Worm (Caenorhabditis elegans) whole organism, L4 larva: ENCODE results near the gene dpy-23.

Experiments
- ZK546.5 ChIP-seq, 2 experiments: sonication (generic microtip); optimal IDR thresholded peaks; 2 replicates each; lab custom pipeline; 2017; ENCODE audit warnings: missing biosample characterization in 2 of 2, missing genetic modification characterization in 2 of 2
- aha-1 ChIP-seq: fragments of 150-350 bp; peaks from one replicate; lab custom pipeline; 2014; ENCODE audit warnings: missing biosample characterization, missing genetic modification characterization
- aly-2 ChIP-seq: sonication (generic microtip); optimal IDR thresholded peaks from 2 replicates; lab custom pipeline; 2018; ENCODE audit warnings: missing biosample characterization, missing genetic modification characterization
- gei-8 ChIP-seq: fragments of 200-800 bp; sonication (Bioruptor generic); optimal IDR thresholded peaks from 2 replicates; lab custom pipeline; 2018; ENCODE audit warnings: mild to moderate bottlenecking, missing genetic modification characterization, missing compliant biosample characterization
- hlh-11 ChIP-seq: fragments of 200-800 bp; sonication (Bioruptor generic); optimal IDR thresholded peaks from 2 replicates; lab custom pipeline; 2018; ENCODE audit warnings: mild to moderate bottlenecking, missing genetic modification characterization, missing compliant biosample characterization
- nhr-11 ChIP-seq: fragments of 150-350 bp; optimal IDR thresholded peaks from 2 replicates; lab custom pipeline; 2014; ENCODE audit warnings: missing biosample characterization, missing genetic modification characterization
- nhr-76 ChIP-seq: fragments of 150-350 bp; optimal IDR thresholded peaks from 2 replicates; lab custom pipeline; 2014; ENCODE audit warnings: missing biosample characterization, missing genetic modification characterization
- skn-1 ChIP-seq: fragments of 150-350 bp; optimal IDR thresholded peaks from 2 replicates; lab custom pipeline; 2014; ENCODE audit warnings: missing biosample characterization, missing genetic modification characterization
- unc-62 ChIP-seq, 3 experiments: fragments of 150-350 bp in 1 of 3; sonication (generic microtip); optimal IDR thresholded peaks in 2 of 3; peaks in 1 of 3; 1 replicate in 1 of 3; 2 replicates in 2 of 3; lab custom pipeline; 2014 to 2017; ENCODE audit warnings: missing biosample characterization in 3 of 3, missing genetic modification characterization in 3 of 3, missing genetic modification reagents in 3 of 3, missing genotype in 1 of 3

DNA sequence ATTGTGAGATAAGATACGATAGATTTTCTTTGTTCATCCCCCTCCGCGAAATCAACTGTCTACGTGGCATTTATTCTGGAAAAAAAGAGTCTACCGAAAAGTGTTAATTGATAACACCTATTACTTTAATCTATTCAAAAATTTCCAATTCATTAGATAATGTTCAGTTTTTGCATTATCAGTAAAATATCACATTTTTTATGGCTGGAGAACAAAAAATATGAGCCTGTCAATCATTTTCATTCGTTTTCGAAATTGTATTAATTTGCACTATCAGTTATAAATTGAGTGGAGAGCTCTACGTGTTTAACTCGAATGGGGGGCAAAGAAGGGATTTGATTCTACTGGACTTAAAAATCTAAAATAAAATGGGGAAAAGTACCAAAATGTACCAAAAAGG lies 30.1 kb upstream of the dpy-23 start:
- no peak for TF ChIP-seq aha-1 (tag; lab: Kevin White, UChicago)
- TF ChIP-seq hlh-11 (tag; lab: Kevin White, UChicago) = no peak
- no peak for TF ChIP-seq nhr-11
- TF ChIP-seq unc-62 (GFP tag; optimal IDR thresholded peaks at IDR 0.05 in 1 of 2; lab: Kevin White, UChicago) = no peak
- no peak for TF ChIP-seq unc-62 (tag; optimal IDR thresholded peaks at IDR 0.05; lab: Kevin White, UChicago)
- TF ChIP-seq aly-2 (tag; lab: Kevin White, UChicago) = no peak
- no peak for TF ChIP-seq ZK546.5 (tag; optimal IDR thresholded peaks at IDR 0.05; lab: Kevin White, UChicago)
- TF ChIP-seq gei-8 (GFP tag; lab: Kevin White, UChicago) = no peak
- TF ChIP-seq skn-1 (tag; lab: Kevin White, UChicago) = no peak
- no peak for TF ChIP-seq nhr-76 (tag; lab: Kevin White, UChicago)
